Fruit fly (Drosophila melanogaster): ENCODE data around the gene Ipk2.

The Ipk2 gene

DNA sequence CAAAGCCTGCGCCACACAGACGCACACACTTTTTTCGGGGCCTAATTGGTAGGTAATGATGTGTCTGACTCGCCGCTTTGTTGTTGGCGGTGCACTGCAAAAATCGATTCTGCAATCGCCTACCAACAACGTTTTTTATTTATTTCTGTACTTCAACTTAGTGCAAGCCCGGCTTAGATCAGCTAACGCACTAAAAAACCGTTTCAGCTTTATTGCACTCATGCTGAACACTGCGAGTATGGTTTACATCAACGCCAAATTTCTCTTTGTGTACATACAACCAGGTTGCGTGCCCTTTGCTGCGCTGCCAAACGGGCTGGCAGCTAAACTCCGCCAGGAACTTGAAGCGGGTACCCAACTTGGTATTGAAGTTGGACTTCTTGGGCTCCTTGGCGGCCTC is 43.8 kb downstream of the Ipk2 start (continued):
- TF ChIP-seq CG8089 (GFP tag; optimal IDR thresholded peaks at IDR 0.05) (no peak), tll (GFP tag; optimal IDR thresholded peaks at IDR 0.05) (no peak), Nf-YA (GFP tag; IDR thresholded peaks at IDR 0.05) (no peak), tin (GFP tag; optimal IDR thresholded peaks at IDR 0.05) (peak; percentile 33), CG1233 (GFP tag; optimal IDR thresholded peaks at IDR 0.05) (no peak), Fer1 (GFP tag; optimal IDR thresholded peaks at IDR 0.05) (no peak), CG18764 (GFP tag; optimal IDR thresholded peaks at IDR 0.05) (no peak), ind (GFP tag; optimal IDR thresholded peaks at IDR 0.05) (no peak), Hmr (GFP tag; optimal IDR thresholded peaks at IDR 0.05) (peak; percentile 2), Nf-YB (GFP tag; optimal IDR thresholded peaks at IDR 0.05) (no peak), Dbx (GFP tag; IDR thresholded peaks at IDR 0.05) (no peak), HmgZ (tag; optimal IDR thresholded peaks at IDR 0.05) (no peak), br (optimal IDR thresholded peaks at IDR 0.05) (no peak), CG14667 (GFP tag; IDR thresholded peaks at IDR 0.05) (no peak), z (GFP tag; IDR thresholded peaks at IDR 0.05) (no peak), h (optimal IDR thresholded peaks at IDR 0.05) (no peak), sd (tag; optimal IDR thresholded peaks at IDR 0.05) (no peak), fru (optimal IDR thresholded peaks at IDR 0.05) (no peak), abd-A (tag; optimal IDR thresholded peaks at IDR 0.05) (no peak), CG12391 (tag; optimal IDR thresholded peaks at IDR 0.05) (peak; percentile 12), CG12769 (tag; optimal IDR thresholded peaks at IDR 0.05) (no peak), CG12299 (tag; optimal IDR thresholded peaks at IDR 0.05) (no peak), dmrt99B (tag; optimal IDR thresholded peaks at IDR 0.05) (peak; percentile 35), CG7928 (GFP tag; optimal IDR thresholded peaks at IDR 0.05) (no peak), CG1529 (GFP tag; optimal IDR thresholded peaks at IDR 0.05) (no peak), Ets97D (GFP tag; optimal IDR thresholded peaks at IDR 0.05) (no peak), Lim3 (GFP tag; IDR thresholded peaks at IDR 0.05) (no peak), MBD-R2 (GFP tag; IDR thresholded peaks at IDR 0.05) (no peak), CG13287 (GFP tag; IDR thresholded peaks at IDR 0.05; ENCODE audit: partially characterized antibody) (no peak), CG8924 (tag; optimal IDR thresholded peaks at IDR 0.05) (no peak), lab (GFP tag; optimal IDR thresholded peaks at IDR 0.05) (peak; percentile 4), CG18262 (tag; optimal IDR thresholded peaks at IDR 0.05) (no peak), CG4820 (GFP tag; optimal IDR thresholded peaks at IDR 0.05) (no peak), CG3407 (GFP tag; optimal IDR thresholded peaks at IDR 0.05) (no peak), CG13775 (GFP tag; optimal IDR thresholded peaks at IDR 0.05) (no peak), H15 (GFP tag; IDR thresholded peaks at IDR 0.05) (no peak), gro (GFP tag; optimal IDR thresholded peaks at IDR 0.05) (no peak), NK7.1 (GFP tag; optimal IDR thresholded peaks at IDR 0.05) (no peak), zfh2 (GFP tag; optimal IDR thresholded peaks at IDR 0.05) (no peak), CG2120 (GFP tag; optimal IDR thresholded peaks at IDR 0.05) (no peak), D19B (GFP tag; optimal IDR thresholded peaks at IDR 0.05) (no peak), CG6654 (GFP tag; optimal IDR thresholded peaks at IDR 0.05) (no peak), HLH54F (GFP tag; optimal IDR thresholded peaks at IDR 0.05) (no peak), Sox100B (GFP tag; optimal IDR thresholded peaks at IDR 0.05) (no peak), Lpt (GFP tag; optimal IDR thresholded peaks at IDR 0.05) (no peak), CG15269 (tag; optimal IDR thresholded peaks at IDR 0.05) (no peak), sug (tag; optimal IDR thresholded peaks at IDR 0.05) (no peak), her (GFP tag; optimal IDR thresholded peaks at IDR 0.05) (no peak), CG7987 (GFP tag; optimal IDR thresholded peaks at IDR 0.05) (no peak), CG34422 (GFP tag; IDR thresholded peaks at IDR 0.05) (peak; percentile 28; the same call in 1 of the 3 replicates), CG6689 (GFP tag; IDR thresholded peaks at IDR 0.05) (no peak), knrl (GFP tag; IDR thresholded peaks at IDR 0.05; ENCODE audit: partially characterized antibody) (no peak), Nf-YC (tag; optimal IDR thresholded peaks at IDR 0.05) (no peak)

Measured in whole organism, embryonic.